Worm (Caenorhabditis elegans) whole organism, L4 larva: Measurements from ENCODE around the gene pqn-2.

ENCODE experiments used
- lin-13 ChIP-seq: fragments of 150-350 bp; optimal IDR thresholded peaks from 2 replicates; lab custom pipeline; 2014; ENCODE audit warnings: missing biosample characterization, missing genetic modification reagents, missing genetic modification characterization

Gene pqn-2

DNA sequence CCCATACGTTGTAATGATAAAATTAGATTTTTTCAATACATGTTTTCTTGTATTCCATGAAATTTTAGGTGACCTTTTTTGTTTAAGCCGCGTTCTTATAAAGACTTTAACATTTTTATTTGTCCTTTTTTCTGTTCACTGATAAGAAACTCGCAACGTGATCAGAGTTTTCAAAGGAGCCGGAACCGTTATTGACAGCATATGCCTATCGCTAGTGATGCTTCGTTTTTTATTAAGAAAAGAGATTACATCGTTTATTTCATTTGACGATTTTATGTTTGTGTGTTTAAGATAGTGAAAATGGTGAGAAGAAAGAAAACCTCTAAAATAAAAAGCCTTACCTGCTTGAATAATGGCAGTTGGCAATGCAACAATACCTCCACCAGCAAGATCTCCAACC is 50.4 kb downstream of the pqn-2 start (continued):
- no peak for TF ChIP-seq lin-13 (GFP tag; lab: Kevin White, UChicago)
